Fruit fly (Drosophila melanogaster) whole organism, wandering third instar larva: Measurements from ENCODE around the gene pum.
A peak's percentile ranks its signal among the peaks of the same experiment; 100 is the strongest.

Experiments
- Abd-B ChIP-seq: fragments of >200 bp; optimal IDR thresholded peaks from 2 replicates; lab custom pipeline; 2017; ENCODE audit warnings: missing biosample characterization, missing genetic modification characterization
- CG32264 ChIP-seq: fragments of 200-800 bp; sonication (Bioruptor generic); optimal IDR thresholded peaks from 2 replicates; lab custom pipeline; 2016; ENCODE audit warnings: missing biosample characterization, missing genetic modification characterization
- CG9705 ChIP-seq: fragments of 200-800 bp; sonication (Bioruptor generic); optimal IDR thresholded peaks from 2 replicates; lab custom pipeline; 2018; ENCODE audit warnings: missing biosample characterization, mild to moderate bottlenecking, missing genetic modification characterization
- CrebA ChIP-seq: fragments of 200-800 bp; sonication (Bioruptor generic); optimal IDR thresholded peaks from 2 replicates; lab custom pipeline; 2016; ENCODE audit warnings: missing biosample characterization, mild to moderate bottlenecking, missing genetic modification characterization, borderline replicate concordance
- Dfd ChIP-seq: fragments of >200 bp; optimal IDR thresholded peaks from 2 replicates; lab custom pipeline; 2017; ENCODE audit warnings: missing biosample characterization, missing genetic modification characterization
- Dif ChIP-seq: fragments of 200-275, 200-300 bp; sonication (Bioruptor generic); optimal IDR thresholded peaks from 2 replicates; lab custom pipeline; 2018; ENCODE audit warnings: missing biosample characterization, missing genetic modification characterization; ENCODE audit not compliant: partially characterized antibody
- GATAd ChIP-seq: sonication (Bioruptor generic); optimal IDR thresholded peaks from 2 replicates; lab custom pipeline; 2016; ENCODE audit warnings: missing biosample characterization, missing genetic modification characterization
- HLH106 ChIP-seq: fragments of 200-800 bp; optimal IDR thresholded peaks from 3 replicates; lab custom pipeline; 2019; ENCODE audit warnings: missing biosample characterization, mild to moderate bottlenecking, missing genetic modification characterization, moderate library complexity
- Hnf4 ChIP-seq: fragments of 200-800 bp; sonication (Bioruptor generic); optimal IDR thresholded peaks from 2 replicates; lab custom pipeline; 2016; ENCODE audit warnings: missing biosample characterization, mild to moderate bottlenecking, missing genetic modification characterization
- Hr78 ChIP-seq: fragments of >200 bp; optimal IDR thresholded peaks from 2 replicates; lab custom pipeline; 2017; ENCODE audit warnings: missing biosample characterization, missing genetic modification characterization
- Hr83 ChIP-seq: fragments of 200-300 bp; sonication (Bioruptor generic); optimal IDR thresholded peaks from 2 replicates; lab custom pipeline; 2016; ENCODE audit warnings: missing biosample characterization, mild to moderate bottlenecking, missing genetic modification characterization, moderate library complexity; ENCODE audit not compliant: poor library complexity, severe bottlenecking
- Jra ChIP-seq: sonication (Bioruptor generic); optimal IDR thresholded peaks from 2 replicates; lab custom pipeline; 2016; ENCODE audit warnings: missing biosample characterization, missing genetic modification characterization
- Mio ChIP-seq: sonication (Bioruptor generic); optimal IDR thresholded peaks from 2 replicates; lab custom pipeline; 2016; ENCODE audit warnings: missing biosample characterization, missing genetic modification characterization
- Myc ChIP-seq: fragments of >200 bp; optimal IDR thresholded peaks from 2 replicates; lab custom pipeline; 2017
- N ChIP-seq: fragments of >200 bp; optimal IDR thresholded peaks from 2 replicates; lab custom pipeline; 2018; ENCODE audit warnings: missing biosample characterization, missing external identifiers, missing genetic modification characterization
- OdsH ChIP-seq: fragments of 200-800 bp; sonication (Bioruptor generic); optimal IDR thresholded peaks from 2 replicates; lab custom pipeline; 2016; ENCODE audit warnings: missing biosample characterization, mild to moderate bottlenecking, missing genetic modification characterization
- Rel ChIP-seq, 2 experiments: fragments of 200-800 bp; sonication (Bioruptor generic) in 1 of 2; optimal IDR thresholded peaks; 2 replicates in 1 of 2; 3 replicates in 1 of 2; lab custom pipeline; 2016 to 2019; ENCODE audit warnings: mild to moderate bottlenecking in 2 of 2, missing biosample characterization in 2 of 2, missing genetic modification characterization in 2 of 2, moderate library complexity in 1 of 2
- Sp1 ChIP-seq: fragments of 200-800 bp; sonication (Bioruptor generic); optimal IDR thresholded peaks from 3 replicates; lab custom pipeline; 2019; ENCODE audit warnings: missing biosample characterization, mild to moderate bottlenecking, missing genetic modification characterization, moderate library complexity
- Vsx2 ChIP-seq: fragments of 200-300, 225-300 bp; sonication (Bioruptor generic); optimal IDR thresholded peaks from 2 replicates; lab custom pipeline; 2018; ENCODE audit warnings: missing biosample characterization, missing genetic modification characterization; ENCODE audit not compliant: partially characterized antibody
- br ChIP-seq: fragments of 200-800 bp; sonication (Bioruptor generic); optimal IDR thresholded peaks from 2 replicates; lab custom pipeline; 2016; ENCODE audit warnings: missing biosample characterization, missing genetic modification characterization
- brk ChIP-seq: fragments of 200-800 bp; sonication (Bioruptor generic); optimal IDR thresholded peaks from 2 replicates; lab custom pipeline; 2016; ENCODE audit warnings: missing biosample characterization, mild to moderate bottlenecking, missing genetic modification characterization
- dl ChIP-seq, 2 experiments: fragments of 175-275, 200-275 bp in 1 of 2; fragments of 200-275 bp in 1 of 2; sonication (Bioruptor generic); optimal IDR thresholded peaks; lab custom pipeline; 2018; ENCODE audit warnings: mild to moderate bottlenecking in 2 of 2, missing biosample characterization in 2 of 2, missing genetic modification characterization in 2 of 2, moderate library complexity in 2 of 2; ENCODE audit not compliant: partially characterized antibody in 2 of 2, insufficient read depth in 1 of 2
- dmrt93B ChIP-seq: fragments of 200-800 bp; sonication (Bioruptor generic); optimal IDR thresholded peaks from 2 replicates; lab custom pipeline; 2018; ENCODE audit warnings: missing biosample characterization, mild to moderate bottlenecking, missing genetic modification characterization
- dsf ChIP-seq: sonication (Bioruptor generic); optimal IDR thresholded peaks from 2 replicates; lab custom pipeline; 2016; ENCODE audit warnings: missing biosample characterization, missing genetic modification characterization, borderline replicate concordance
- ey ChIP-seq: fragments of 200-800 bp; sonication (Bioruptor generic); optimal IDR thresholded peaks from 2 replicates; lab custom pipeline; 2016; ENCODE audit warnings: missing biosample characterization, missing genetic modification characterization
- foxo ChIP-seq, 2 experiments: fragments of 200-800 bp; sonication (Bioruptor generic); optimal IDR thresholded peaks; 2 replicates in 1 of 2; 3 replicates in 1 of 2; lab custom pipeline; 2016 to 2017; ENCODE audit warnings: missing biosample characterization in 2 of 2, missing genetic modification characterization in 2 of 2
- fru ChIP-seq: fragments of 200-800 bp; sonication (Bioruptor generic); optimal IDR thresholded peaks from 3 replicates; lab custom pipeline; 2016; ENCODE audit warnings: missing biosample characterization, mild to moderate bottlenecking, missing genetic modification characterization
- h ChIP-seq: fragments of 200-800 bp; sonication (Bioruptor generic); optimal IDR thresholded peaks from 3 replicates; lab custom pipeline; 2016; ENCODE audit warnings: missing biosample characterization, mild to moderate bottlenecking, missing genetic modification characterization
- jim ChIP-seq: fragments of 175-275, 200-325 bp; sonication (Bioruptor generic); optimal IDR thresholded peaks from 2 replicates; lab custom pipeline; 2016; ENCODE audit warnings: missing biosample characterization, mild to moderate bottlenecking, missing genetic modification characterization
- lola ChIP-seq: fragments of >200 bp; optimal IDR thresholded peaks from 2 replicates; lab custom pipeline; 2017; ENCODE audit warnings: missing biosample characterization, missing genetic modification characterization
- pan ChIP-seq: fragments of >200 bp; optimal IDR thresholded peaks from 2 replicates; lab custom pipeline; 2017
- psq ChIP-seq: fragments of 200-800 bp; sonication (Bioruptor generic); optimal IDR thresholded peaks from 3 replicates; lab custom pipeline; 2017; ENCODE audit warnings: missing biosample characterization, mild to moderate bottlenecking, missing genetic modification characterization, moderate library complexity
- rgr ChIP-seq: fragments of 200-800 bp; sonication (Bioruptor generic); optimal IDR thresholded peaks from 3 replicates; lab custom pipeline; 2016; ENCODE audit warnings: missing biosample characterization, mild to moderate bottlenecking, missing genetic modification characterization
- sage ChIP-seq: fragments of 200-800 bp; sonication (Bioruptor generic); optimal IDR thresholded peaks from 2 replicates; lab custom pipeline; 2016; ENCODE audit warnings: missing biosample characterization, mild to moderate bottlenecking, missing genetic modification characterization
- sv ChIP-seq: fragments of 200-800 bp; sonication (Bioruptor generic); optimal IDR thresholded peaks from 3 replicates; lab custom pipeline; 2016; ENCODE audit warnings: missing biosample characterization, missing genetic modification characterization
- tai ChIP-seq: sonication (Bioruptor generic); optimal IDR thresholded peaks from 2 replicates; lab custom pipeline; 2016; ENCODE audit warnings: missing biosample characterization, missing genetic modification characterization
- usp ChIP-seq: fragments of >200 bp; optimal IDR thresholded peaks from 2 replicates; lab custom pipeline; 2017; ENCODE audit warnings: missing biosample characterization, missing genetic modification characterization
- woc ChIP-seq: sonication (Bioruptor generic); optimal IDR thresholded peaks from 2 replicates; lab custom pipeline; 2016; ENCODE audit warnings: missing biosample characterization, mild to moderate bottlenecking, missing genetic modification characterization

pum gene

dm6 chr3R:9229075-9229835, 8.2 kb downstream of the pum start:
- TF ChIP-seq rgr (GFP tag; lab: Kevin White, UChicago) (peak; percentile 98), Jra (peak; percentile 96), sage (GFP tag; lab: Kevin White, UChicago) (peak; percentile 97), Hr78 (GFP tag; lab: Kevin White, UChicago) (no peak), lola (GFP tag; lab: Kevin White, UChicago) (no peak), jim (GFP tag; lab: Kevin White, UChicago) (no peak), dsf (GFP tag; lab: Kevin White, UChicago) (peak; percentile 86), dmrt93B (GFP tag; lab: Kevin White, UChicago) (peak; percentile 96), br (GFP tag; lab: Kevin White, UChicago) (peak; percentile 98), brk (peak; percentile 94), sv (GFP tag; lab: Kevin White, UChicago) (peak; percentile 36), HLH106 (tag; lab: Kevin White, UChicago) (peak; percentile 98), foxo (GFP tag; optimal IDR thresholded peaks at IDR 0.05; lab: Kevin White, UChicago) (peak; percentile 87 to 99), Hnf4 (peak; percentile 97), usp (GFP tag; lab: Kevin White, UChicago) (no peak), GATAd (GFP tag; lab: Kevin White, UChicago) (peak; percentile 55), CG9705 (peak; percentile 90), dl (GFP tag; optimal IDR thresholded peaks at IDR 0.05; lab: Kevin White, UChicago; ENCODE audit: insufficient read depth in 1 of 2, partially characterized antibody in 2 of 2) (peak in 1 of 2 experiments; percentile 49), Hr83 (GFP tag; lab: Kevin White, UChicago) (peak; percentile 54), h (GFP tag; lab: Kevin White, UChicago) (peak; percentile 99), Mio (GFP tag; lab: Kevin White, UChicago) (peak; percentile 69), woc (GFP tag; lab: Kevin White, UChicago) (peak; percentile 98), Dfd (GFP tag; lab: Kevin White, UChicago) (peak; percentile 49), Dif (GFP tag; lab: Kevin White, UChicago) (peak; percentile 57), N (GFP tag; lab: Kevin White, UChicago) (no peak), Myc (lab: Kevin White, UChicago) (no peak), OdsH (GFP tag; lab: Kevin White, UChicago) (peak; percentile 98), Abd-B (GFP tag; lab: Kevin White, UChicago) (no peak), ey (GFP tag; lab: Kevin White, UChicago) (peak; percentile 98), CG32264 (GFP tag; lab: Kevin White, UChicago) (peak; percentile 96), Sp1 (GFP tag; lab: Kevin White, UChicago) (peak; percentile 98), psq (peak; percentile 100), Vsx2 (GFP tag; lab: Kevin White, UChicago) (no peak), CrebA (GFP tag; lab: Kevin White, UChicago) (peak; percentile 91), tai (GFP tag; lab: Kevin White, UChicago) (peak; percentile 96), Rel (GFP tag; optimal IDR thresholded peaks at IDR 0.05; lab: Kevin White, UChicago) (peak; percentile 94), Rel (tag; optimal IDR thresholded peaks at IDR 0.05; lab: Kevin White, UChicago) (peak; percentile 80), pan (lab: Kevin White, UChicago) (no peak), fru (GFP tag; lab: Kevin White, UChicago) (peak; percentile 100)
- TF ChIP-seq, all 38 proteins: peak for 29

- no peak for TF ChIP-seq Hr78 (GFP tag; lab: Kevin White, UChicago)
- no peak for TF ChIP-seq OdsH (GFP tag; lab: Kevin White, UChicago)
- TF ChIP-seq Myc (lab: Kevin White, UChicago), result no peak
- no peak for TF ChIP-seq dsf (GFP tag; lab: Kevin White, UChicago)
- no peak for TF ChIP-seq Sp1 (GFP tag; lab: Kevin White, UChicago)
- no peak for TF ChIP-seq Dif (GFP tag; lab: Kevin White, UChicago)
- TF ChIP-seq jim (GFP tag; lab: Kevin White, UChicago), result no peak
Measured at dm6 chr3R:9227944-9228343, 9.5 kb downstream of the pum start.
